Worm (Caenorhabditis elegans): ENCODE data around the gene R05F9.9.
"Not testable (repeated sequence)": the region's sequence is repeated elsewhere in the genome, so short reads cannot be mapped to it uniquely, and the experiment has no call there.

DNA sequence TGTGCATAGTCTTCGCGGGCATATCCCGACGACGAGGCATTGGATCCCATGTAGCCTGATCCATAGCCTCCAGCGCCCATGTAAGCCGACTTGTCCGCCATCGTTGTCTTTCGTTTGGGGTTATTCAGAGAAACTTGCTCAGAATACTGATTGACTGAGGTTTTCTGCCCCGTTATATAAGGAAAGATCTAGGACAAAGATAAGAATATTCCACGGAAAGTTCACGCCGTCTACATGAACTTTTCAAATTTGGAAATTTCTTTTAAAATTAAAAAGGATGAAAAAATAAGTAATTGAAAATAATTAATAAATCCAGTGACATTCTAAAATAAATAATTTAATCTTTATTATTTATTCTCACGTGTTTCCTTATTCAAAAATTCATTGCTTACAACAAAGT lies 41.6 kb downstream of the R05F9.9 start, which contains the start of the genes nspd-5 and F11G11.4:
- not testable (repeated sequence) for TF ChIP-seq rnt-1, snpc-4, sox-4, fos-1 (tag; optimal IDR thresholded peaks at IDR 0.05)

Measured in whole organism, L1 larva.